Worm (Caenorhabditis elegans): ENCODE measurements around the gene fipr-5.

- TF ChIP-seq unc-39 (tag; optimal IDR thresholded peaks at IDR 0.05), result no peak
- TF ChIP-seq elt-3 (tag; optimal IDR thresholded peaks at IDR 0.05), result no peak
- TF ChIP-seq unc-62 (GFP tag; optimal IDR thresholded peaks at IDR 0.05), result no peak
- no peak for TF ChIP-seq lin-13 (tag; optimal IDR thresholded peaks at IDR 0.05)
- TF ChIP-seq cnd-1 (tag; optimal IDR thresholded peaks at IDR 0.05), result no peak
- TF ChIP-seq blmp-1 (tag; optimal IDR thresholded peaks at IDR 0.05), result no peak
- TF ChIP-seq lsy-2 (tag; optimal IDR thresholded peaks at IDR 0.05), result no peak
- TF ChIP-seq pha-4 (tag; optimal IDR thresholded peaks at IDR 0.05), result no peak
- TF ChIP-seq nhr-237 (tag; optimal IDR thresholded peaks at IDR 0.05), result no peak
- no peak for TF ChIP-seq flh-1 (GFP tag; optimal IDR thresholded peaks at IDR 0.05)
Measured at ce11 chrV:10249515-10249914, 28.3 kb upstream of the fipr-5 start.
